Fruit fly (Drosophila melanogaster) whole organism, prepupa: ENCODE data around the gene CG2975.

Experiments used
- CG10631 ChIP-seq: fragments of 200-800 bp; sonication (Bioruptor generic); optimal IDR thresholded peaks from 2 replicates; lab custom pipeline; 2016; ENCODE audit warnings: missing biosample characterization, missing genetic modification characterization
- CG10669 ChIP-seq: fragments of 200-800 bp; sonication (Bioruptor generic); optimal IDR thresholded peaks from 3 replicates; lab custom pipeline; 2018; ENCODE audit warnings: missing biosample characterization, mild to moderate bottlenecking, missing genetic modification characterization, moderate library complexity
- CG11762 ChIP-seq: fragments of 200-800 bp; sonication (Bioruptor generic); optimal IDR thresholded peaks from 3 replicates; lab custom pipeline; 2016; ENCODE audit warnings: missing biosample characterization, missing genetic modification characterization; ENCODE audit not compliant: insufficient read depth
- CG11902 ChIP-seq: fragments of 200-800 bp; sonication (Bioruptor generic); optimal IDR thresholded peaks from 3 replicates; lab custom pipeline; 2016; ENCODE audit warnings: missing biosample characterization, missing genetic modification characterization
- CG15336 ChIP-seq: fragments of 200-800 bp; sonication (Bioruptor generic); IDR thresholded peaks from 2 replicates; pipeline ENCODE4 v1.3.6; 2022; ENCODE audit warnings: missing biosample characterization, missing genetic modification characterization
- CG1621 ChIP-seq: fragments of 200-800 bp; sonication (Bioruptor generic); optimal IDR thresholded peaks from 3 replicates; lab custom pipeline; 2018; ENCODE audit warnings: missing biosample characterization, mild to moderate bottlenecking, missing genetic modification characterization
- CG16779 ChIP-seq: fragments of 200-800 bp; sonication (Bioruptor generic); optimal IDR thresholded peaks from 3 replicates; lab custom pipeline; 2017; ENCODE audit warnings: missing biosample characterization, mild to moderate bottlenecking, missing genetic modification characterization
- CG34406 ChIP-seq: fragments of 200-800 bp; sonication (Bioruptor generic); optimal IDR thresholded peaks from 3 replicates; lab custom pipeline; 2016; ENCODE audit warnings: missing biosample characterization, missing genetic modification characterization
- CG3919 ChIP-seq: fragments of 200-800 bp; sonication (Bioruptor generic); optimal IDR thresholded peaks from 3 replicates; lab custom pipeline; 2016; ENCODE audit warnings: missing biosample characterization, missing genetic modification characterization
- CG6163 ChIP-seq: fragments of 200-800 bp; sonication (Bioruptor generic); IDR thresholded peaks from 3 replicates; pipeline ENCODE4 v1.3.6; 2022; ENCODE audit warnings: missing biosample characterization, missing genetic modification characterization
- CG6276 ChIP-seq: fragments of 200-800 bp; sonication (Bioruptor generic); optimal IDR thresholded peaks from 2 replicates; lab custom pipeline; 2017; ENCODE audit warnings: missing biosample characterization, mild to moderate bottlenecking, missing genetic modification characterization
- CG6792 ChIP-seq: fragments of 200-800 bp; sonication (Bioruptor generic); optimal IDR thresholded peaks from 3 replicates; lab custom pipeline; 2016; ENCODE audit warnings: missing biosample characterization, missing genetic modification characterization
- CG6808 ChIP-seq: fragments of 200-800 bp; sonication (Bioruptor generic); optimal IDR thresholded peaks from 3 replicates; lab custom pipeline; 2017; ENCODE audit warnings: missing biosample characterization, missing genetic modification characterization, mild to moderate bottlenecking, moderate library complexity, missing genetic modification reagents
- CG6854 ChIP-seq: fragments of 200-800 bp; sonication (Bioruptor generic); optimal IDR thresholded peaks from 2 replicates; lab custom pipeline; 2017; ENCODE audit warnings: missing biosample characterization, mild to moderate bottlenecking, missing genetic modification characterization
- CG7368 ChIP-seq: fragments of 200-800 bp; sonication (Bioruptor generic); optimal IDR thresholded peaks from 3 replicates; lab custom pipeline; 2016; ENCODE audit warnings: missing biosample characterization, missing genetic modification characterization
- CG8632 ChIP-seq: fragments of 200-800 bp; sonication (Bioruptor generic); optimal IDR thresholded peaks from 3 replicates; lab custom pipeline; 2016; ENCODE audit warnings: missing biosample characterization, missing genetic modification characterization
- Eip75B ChIP-seq: fragments of 200-800 bp; sonication (Bioruptor generic); optimal IDR thresholded peaks from 3 replicates; lab custom pipeline; 2016; ENCODE audit warnings: missing biosample characterization, missing genetic modification characterization
- Eip78C ChIP-seq: fragments of 200-800 bp; sonication (Bioruptor generic); peaks from one replicate; lab custom pipeline; 2016; ENCODE audit warnings: missing biosample characterization, missing genetic modification characterization
- Eip93F ChIP-seq: fragments of 200-800 bp; sonication (Bioruptor generic); optimal IDR thresholded peaks from 2 replicates; lab custom pipeline; 2016; ENCODE audit warnings: missing biosample characterization, mild to moderate bottlenecking, missing genetic modification characterization
- Ets96B ChIP-seq: fragments of 200-800 bp; optimal IDR thresholded peaks from 2 replicates; lab custom pipeline; 2019; ENCODE audit warnings: missing biosample characterization, mild to moderate bottlenecking, missing genetic modification characterization, moderate library complexity
- Hr39 ChIP-seq: fragments of 200-800 bp; sonication (Bioruptor generic); optimal IDR thresholded peaks from 2 replicates; lab custom pipeline; 2016; ENCODE audit warnings: missing biosample characterization, missing genetic modification characterization
- Lpt ChIP-seq: fragments of 200-800 bp; sonication (Bioruptor generic); optimal IDR thresholded peaks from 3 replicates; lab custom pipeline; 2016; ENCODE audit warnings: missing biosample characterization, missing genetic modification characterization
- Met ChIP-seq: fragments of 200-800 bp; sonication (Bioruptor generic); optimal IDR thresholded peaks from 3 replicates; lab custom pipeline; 2016; ENCODE audit warnings: missing biosample characterization, missing genetic modification characterization
- OdsH ChIP-seq: fragments of 200-800 bp; sonication (Bioruptor generic); optimal IDR thresholded peaks from 3 replicates; lab custom pipeline; 2016; ENCODE audit warnings: missing biosample characterization, missing genetic modification characterization
- Smox ChIP-seq: fragments of 200-800 bp; sonication (Bioruptor generic); optimal IDR thresholded peaks from 3 replicates; lab custom pipeline; 2016; ENCODE audit warnings: missing biosample characterization, missing genetic modification characterization
- Sox102F ChIP-seq: fragments of 200-800 bp; sonication (Bioruptor generic); optimal IDR thresholded peaks from 2 replicates; lab custom pipeline; 2016; ENCODE audit warnings: missing biosample characterization, mild to moderate bottlenecking, missing genetic modification characterization
- Sox14 ChIP-seq: fragments of 200-800 bp; sonication (Bioruptor generic); optimal IDR thresholded peaks from 3 replicates; lab custom pipeline; 2016; ENCODE audit warnings: missing biosample characterization, missing genetic modification characterization
- Sox15 ChIP-seq: fragments of 200-800 bp; sonication (Bioruptor generic); optimal IDR thresholded peaks from 3 replicates; lab custom pipeline; 2016; ENCODE audit warnings: missing biosample characterization, missing genetic modification characterization
- cyc ChIP-seq: fragments of 200-800 bp; sonication (Bioruptor generic); optimal IDR thresholded peaks from 3 replicates; lab custom pipeline; 2016; ENCODE audit warnings: missing biosample characterization, missing genetic modification characterization
- dsx ChIP-seq: fragments of 200-800 bp; optimal IDR thresholded peaks from 3 replicates; lab custom pipeline; 2019; ENCODE audit warnings: missing biosample characterization, mild to moderate bottlenecking, missing genetic modification characterization, moderate library complexity; ENCODE audit not compliant: poor library complexity, severe bottlenecking
- eg ChIP-seq: fragments of 200-800 bp; sonication (Bioruptor generic); IDR thresholded peaks from 3 replicates; pipeline ENCODE4 v1.3.6; 2022; ENCODE audit warnings: missing biosample characterization, missing genetic modification characterization
- esn ChIP-seq: fragments of 200-800 bp; sonication (Bioruptor generic); optimal IDR thresholded peaks from 2 replicates; lab custom pipeline; 2016; ENCODE audit warnings: missing biosample characterization, mild to moderate bottlenecking, missing genetic modification characterization, moderate library complexity
- fd59A ChIP-seq: fragments of 200-800 bp; sonication (Bioruptor generic); optimal IDR thresholded peaks from 2 replicates; lab custom pipeline; 2017; ENCODE audit warnings: missing biosample characterization, mild to moderate bottlenecking, missing genetic modification characterization, missing genetic modification reagents
- fd85E ChIP-seq: fragments of 200-800 bp; sonication (Bioruptor generic); optimal IDR thresholded peaks from 3 replicates; lab custom pipeline; 2016; ENCODE audit warnings: missing biosample characterization, missing genetic modification characterization
- fkh ChIP-seq: fragments of 200-800 bp; sonication (Bioruptor generic); optimal IDR thresholded peaks from 3 replicates; lab custom pipeline; 2017; ENCODE audit warnings: missing biosample characterization, mild to moderate bottlenecking, missing genetic modification characterization, moderate library complexity
- lz ChIP-seq: fragments of 200-800 bp; sonication (Bioruptor generic); optimal IDR thresholded peaks from 3 replicates; lab custom pipeline; 2016; ENCODE audit warnings: missing biosample characterization, missing genetic modification characterization
- net ChIP-seq: fragments of 200-800 bp; sonication (Bioruptor generic); optimal IDR thresholded peaks from 3 replicates; lab custom pipeline; 2016; ENCODE audit warnings: missing biosample characterization, missing genetic modification characterization
- pdm3 ChIP-seq: fragments of 200-800 bp; sonication (Bioruptor generic); optimal IDR thresholded peaks from 3 replicates; lab custom pipeline; 2016; ENCODE audit warnings: missing biosample characterization, missing genetic modification characterization
- spab ChIP-seq: fragments of 200-800 bp; sonication (Bioruptor generic); optimal IDR thresholded peaks from 2 replicates; lab custom pipeline; 2017; ENCODE audit warnings: missing biosample characterization, mild to moderate bottlenecking, missing genetic modification characterization, missing genetic modification reagents
- ss ChIP-seq, 2 experiments: fragments of 200-800 bp; sonication (Bioruptor generic); optimal IDR thresholded peaks; 2 replicates in 1 of 2; 3 replicates in 1 of 2; lab custom pipeline; 2017 to 2018; ENCODE audit warnings: mild to moderate bottlenecking in 2 of 2, missing biosample characterization in 2 of 2, missing genetic modification characterization in 2 of 2, moderate library complexity in 1 of 2
- svp ChIP-seq: fragments of 200-800 bp; sonication (Bioruptor generic); peaks from one replicate; lab custom pipeline; 2016; ENCODE audit warnings: missing biosample characterization, missing genetic modification characterization
- topi ChIP-seq: fragments of 200-800 bp; sonication (Bioruptor generic); optimal IDR thresholded peaks from 3 replicates; lab custom pipeline; 2016; ENCODE audit warnings: missing biosample characterization, missing genetic modification characterization
- vri ChIP-seq: fragments of 200-800 bp; sonication (Bioruptor generic); optimal IDR thresholded peaks from 3 replicates; lab custom pipeline; 2016; ENCODE audit warnings: missing biosample characterization, mild to moderate bottlenecking, missing genetic modification characterization

The CG2975 gene

dm6 chr2L:2855773-2856615 lies 16.1 kb downstream of the CG2975 start, which contains the start of the genes CG3104 and RpS21 (continued):
- TF ChIP-seq dsx (GFP tag; lab: Kevin White, UChicago) = peak; percentile 37
- peak; percentile 38 for TF ChIP-seq spab (GFP tag; lab: Kevin White, UChicago)
- peak; percentile 86 for TF ChIP-seq Hr39 (GFP tag; lab: Kevin White, UChicago)
- no peak for TF ChIP-seq fd85E (GFP tag; lab: Kevin White, UChicago)
- peak; percentile 71 for TF ChIP-seq net (GFP tag; lab: Kevin White, UChicago)
- peak; percentile 68 for TF ChIP-seq OdsH
- peak; percentile 84 for TF ChIP-seq cyc (GFP tag; lab: Kevin White, UChicago)
- TF ChIP-seq CG3919 (GFP tag; lab: Kevin White, UChicago) = peak; percentile 81
- peak; percentile 56 for TF ChIP-seq CG34406
- peak; percentile 73 for TF ChIP-seq fkh (GFP tag; lab: Kevin White, UChicago)
- TF ChIP-seq CG6808 (GFP tag; lab: Kevin White, UChicago) = peak; percentile 56
- TF ChIP-seq CG1621 = peak; percentile 51
- TF ChIP-seq CG10669 (GFP tag; lab: Kevin White, UChicago) = peak; percentile 58
- TF ChIP-seq lz (GFP tag; lab: Kevin White, UChicago) = peak; percentile 78
- TF ChIP-seq CG11762 = peak; percentile 45
- TF ChIP-seq CG11902 (GFP tag; lab: Kevin White, UChicago) = peak; percentile 53
- peak; percentile 52 for TF ChIP-seq CG8632 (GFP tag; lab: Kevin White, UChicago)
- TF ChIP-seq Smox (GFP tag; lab: Kevin White, UChicago) = peak; percentile 65
- TF ChIP-seq fd59A = peak; percentile 50
- TF ChIP-seq Lpt (GFP tag; lab: Kevin White, UChicago) = peak; percentile 46
- peak; percentile 76 for TF ChIP-seq esn
- peak; percentile 48 for TF ChIP-seq CG16779 (tag; lab: Kevin White, UChicago)
- TF ChIP-seq pdm3 (GFP tag; lab: Kevin White, UChicago) = peak; percentile 70
- peak; percentile 60 for TF ChIP-seq Sox14 (GFP tag; lab: Kevin White, UChicago)
- TF ChIP-seq CG6792 = peak; percentile 62
- TF ChIP-seq eg (GFP tag; lab: Robert Waterston, UW) = peak; percentile 83
- TF ChIP-seq Eip75B (GFP tag; lab: Kevin White, UChicago) = peak; percentile 53
- TF ChIP-seq CG10631 = peak; percentile 54
- TF ChIP-seq svp = peak; percentile 70
- TF ChIP-seq CG15336 (GFP tag; lab: Robert Waterston, UW) = no peak
- peak; percentile 89 for TF ChIP-seq CG6163 (GFP tag; lab: Robert Waterston, UW)
- peak; percentile 72 for TF ChIP-seq CG6854 (GFP tag; lab: Kevin White, UChicago)

DNA sequence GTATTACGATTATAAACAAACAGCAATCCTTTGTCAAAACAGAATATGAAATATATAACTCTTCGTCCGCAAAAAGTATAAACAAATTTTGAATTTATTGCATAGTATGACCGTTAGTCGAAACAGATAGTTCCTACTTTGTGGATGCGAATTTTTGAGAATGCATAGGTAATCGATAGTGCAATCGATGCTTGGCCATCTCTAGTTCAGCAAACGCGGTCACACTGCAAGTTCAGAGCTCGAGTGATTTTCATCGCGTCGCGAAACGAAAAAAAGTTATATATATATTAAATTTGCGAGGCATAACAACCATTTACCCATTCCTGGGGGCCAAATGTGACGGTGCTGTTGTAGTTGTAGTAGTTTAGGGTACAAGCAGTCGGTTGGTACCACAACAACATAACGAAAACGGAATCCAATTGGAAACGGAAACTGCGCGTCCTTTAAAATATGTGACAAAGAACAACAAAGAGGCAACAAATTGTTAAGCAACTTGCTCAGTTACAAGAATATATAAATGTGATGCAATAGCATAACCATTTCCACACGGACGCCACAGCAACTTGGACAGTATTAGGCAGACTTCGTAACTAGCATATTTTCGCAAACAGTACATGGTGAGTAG lies 17.1 kb downstream of the CG2975 start, which contains the start of gene CG2991:
Gene CG2991, plus strand, starts transcription at position 205 of the 625 bp plus-strand sequence.
- TF ChIP-seq CG6854 (GFP tag; lab: Kevin White, UChicago) (peak; percentile 5), svp (peak; percentile 66), Smox (GFP tag; lab: Kevin White, UChicago) (peak; percentile 0), CG3919 (GFP tag; lab: Kevin White, UChicago) (peak; percentile 2), dsx (GFP tag; lab: Kevin White, UChicago) (peak; percentile 75), Sox102F (GFP tag; lab: Kevin White, UChicago) (peak; percentile 58), Eip93F (peak; percentile 61), CG6163 (GFP tag; lab: Robert Waterston, UW) (0 out of 3 replicates have a peak, but pooled peaks have one; percentile 12), lz (GFP tag; lab: Kevin White, UChicago) (peak; percentile 33), fkh (GFP tag; lab: Kevin White, UChicago) (no peak), CG6276 (GFP tag; lab: Kevin White, UChicago) (no peak), CG10669 (GFP tag; lab: Kevin White, UChicago) (no peak), Eip75B (GFP tag; lab: Kevin White, UChicago) (peak; percentile 15), topi (GFP tag; lab: Kevin White, UChicago) (peak; percentile 41), vri (peak; percentile 78), CG15336 (GFP tag; lab: Robert Waterston, UW) (peak; percentile 12; the same call in 1 of the 2 replicates), Ets96B (tag; lab: Kevin White, UChicago) (peak; percentile 3), Met (GFP tag; lab: Kevin White, UChicago) (peak; percentile 1), Eip78C (GFP tag; lab: Kevin White, UChicago) (peak; percentile 73), Sox15 (GFP tag; lab: Kevin White, UChicago) (no peak), CG7368 (GFP tag; lab: Kevin White, UChicago) (no peak), Sox14 (GFP tag; lab: Kevin White, UChicago) (peak; percentile 78), ss (GFP tag; optimal IDR thresholded peaks at IDR 0.05; lab: Kevin White, UChicago) (peak in 1 of 2 experiments; percentile 24)
